Fruit fly (Drosophila melanogaster) whole organism, prepupa: ENCODE results near the gene Galk.

Source experiments
- CG34406 ChIP-seq: fragments of 200-800 bp; sonication (Bioruptor generic); optimal IDR thresholded peaks from 3 replicates; lab custom pipeline; 2016; ENCODE audit warnings: missing biosample characterization, missing genetic modification characterization
- CG4318 ChIP-seq: fragments of 200-800 bp; sonication (Bioruptor generic); optimal IDR thresholded peaks from 3 replicates; lab custom pipeline; 2017; ENCODE audit warnings: missing biosample characterization, mild to moderate bottlenecking, missing genetic modification characterization
- CG6854 ChIP-seq: fragments of 200-800 bp; sonication (Bioruptor generic); optimal IDR thresholded peaks from 2 replicates; lab custom pipeline; 2017; ENCODE audit warnings: missing biosample characterization, mild to moderate bottlenecking, missing genetic modification characterization
- CG8119 ChIP-seq: fragments of 200-800 bp; sonication (Bioruptor generic); IDR thresholded peaks from 3 replicates; pipeline ENCODE4 v1.3.6; 2022; ENCODE audit warnings: missing biosample characterization, missing genetic modification characterization
- Eip75B ChIP-seq: fragments of 200-800 bp; sonication (Bioruptor generic); optimal IDR thresholded peaks from 3 replicates; lab custom pipeline; 2016; ENCODE audit warnings: missing biosample characterization, missing genetic modification characterization
- OdsH ChIP-seq: fragments of 200-800 bp; sonication (Bioruptor generic); optimal IDR thresholded peaks from 3 replicates; lab custom pipeline; 2016; ENCODE audit warnings: missing biosample characterization, missing genetic modification characterization
- Sox102F ChIP-seq: fragments of 200-800 bp; sonication (Bioruptor generic); optimal IDR thresholded peaks from 2 replicates; lab custom pipeline; 2016; ENCODE audit warnings: missing biosample characterization, mild to moderate bottlenecking, missing genetic modification characterization
- achi ChIP-seq: fragments of 200-800 bp; sonication (Bioruptor generic); optimal IDR thresholded peaks from 3 replicates; lab custom pipeline; 2016; ENCODE audit warnings: missing biosample characterization, missing genetic modification characterization
- acj6 ChIP-seq: fragments of 200-800 bp; sonication (Bioruptor generic); optimal IDR thresholded peaks from 3 replicates; lab custom pipeline; 2016; ENCODE audit warnings: missing biosample characterization, missing genetic modification characterization
- spab ChIP-seq: fragments of 200-800 bp; sonication (Bioruptor generic); optimal IDR thresholded peaks from 2 replicates; lab custom pipeline; 2017; ENCODE audit warnings: missing biosample characterization, mild to moderate bottlenecking, missing genetic modification characterization, missing genetic modification reagents
- vri ChIP-seq: fragments of 200-800 bp; sonication (Bioruptor generic); optimal IDR thresholded peaks from 3 replicates; lab custom pipeline; 2016; ENCODE audit warnings: missing biosample characterization, mild to moderate bottlenecking, missing genetic modification characterization

DNA sequence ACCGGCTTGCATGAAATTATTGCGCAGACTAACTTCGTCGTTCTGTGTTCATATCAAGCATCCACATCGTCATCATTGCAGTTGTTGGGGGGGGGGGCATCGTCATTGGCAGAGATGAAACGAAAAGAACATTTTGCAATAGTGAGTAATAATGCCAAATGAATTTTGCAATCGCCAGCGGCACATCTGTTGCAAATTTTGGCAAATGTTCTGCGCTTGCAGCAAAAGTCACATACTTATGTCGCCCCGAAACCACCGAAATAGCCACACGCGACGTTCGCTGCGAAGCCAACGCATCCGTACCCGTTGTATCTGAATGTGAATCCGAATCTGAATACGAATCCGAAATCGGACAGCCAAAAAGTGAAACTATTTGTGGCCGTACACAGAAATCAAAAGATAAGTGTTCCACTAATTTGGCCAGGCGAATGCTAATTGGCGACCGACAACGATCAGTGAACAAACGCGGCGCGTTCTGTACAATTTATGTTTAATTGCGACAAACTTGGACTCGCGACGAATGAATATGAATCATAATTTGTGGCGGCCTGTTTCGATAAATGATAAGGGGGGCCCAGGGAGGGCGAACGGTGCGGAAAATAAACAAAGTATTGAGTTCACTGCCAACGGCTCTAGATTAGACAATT lies 37.9 kb downstream of the Galk start:
- TF ChIP-seq spab (GFP tag; lab: Kevin White, UChicago) (no peak), vri (no peak), achi (no peak), acj6 (no peak), CG4318 (GFP tag; lab: Kevin White, UChicago) (no peak), CG6854 (GFP tag; lab: Kevin White, UChicago) (no peak), Sox102F (GFP tag; lab: Kevin White, UChicago) (no peak), Eip75B (GFP tag; lab: Kevin White, UChicago) (no peak), OdsH (no peak), CG8119 (no peak), CG34406 (no peak)
